Worm (Caenorhabditis elegans) whole organism, L2 larva: ENCODE data around the gene str-28.
"Not testable (repeated sequence)": the region's sequence is repeated elsewhere in the genome, so short reads cannot be mapped to it uniquely, and the experiment has no call there.

Source experiments
- ama-1 ChIP-seq: fragments of 150-350 bp; optimal IDR thresholded peaks from 2 replicates; lab custom pipeline; 2018; ENCODE audit warnings: inconsistent platforms
- blmp-1 ChIP-seq: sonication (generic microtip); optimal IDR thresholded peaks from 2 replicates; lab custom pipeline; 2017; ENCODE audit warnings: missing genetic modification characterization, mild to moderate bottlenecking, missing compliant biosample characterization, antibody characterized with exemption, moderate library complexity; ENCODE audit not compliant: insufficient read depth
- lin-39 ChIP-seq: fragments of 150-350 bp; optimal IDR thresholded peaks from 2 replicates; lab custom pipeline; 2014; ENCODE audit warnings: missing biosample characterization, missing genetic modification reagents, missing genetic modification characterization

DNA sequence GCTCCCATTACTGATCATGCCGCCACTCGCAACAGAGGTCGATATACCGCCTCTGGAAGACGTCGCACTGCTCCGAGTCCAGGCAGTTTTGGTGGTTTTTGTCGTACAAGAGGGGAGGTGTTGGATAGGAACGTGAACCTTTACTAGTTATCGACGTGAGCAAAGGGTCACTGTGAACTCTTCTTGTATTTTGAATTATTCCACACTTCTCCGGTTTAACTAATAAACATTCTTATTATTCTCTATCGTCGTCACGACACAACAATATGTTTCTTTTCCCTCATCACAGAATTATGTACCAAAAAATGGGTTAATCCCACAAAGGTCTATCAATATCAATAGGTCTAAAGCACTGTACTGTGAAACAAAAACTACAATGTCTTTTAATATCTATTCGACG is 38.8 kb upstream of the str-28 start, which contains the start of gene nhr-171:
- not testable (repeated sequence) for TF ChIP-seq blmp-1 (tag; lab: Kevin White, UChicago); lin-39 (tag; lab: Kevin White, UChicago); ama-1 (lab: Kevin White, UChicago)
